Fruit fly (Drosophila melanogaster): ENCODE measurements around the gene Sgs8.

Gene Sgs8

dm6 chr3L:11528397-11528923 lies 19.3 kb upstream of the Sgs8 start (continued):
- TF ChIP-seq CG13894 (tag; optimal IDR thresholded peaks at IDR 0.05) (peak; percentile 46), BtbVII (GFP tag; optimal IDR thresholded peaks at IDR 0.05) (peak; percentile 66), Vsx1 (GFP tag; optimal IDR thresholded peaks at IDR 0.05) (peak; percentile 20), CG14441 (GFP tag; IDR thresholded peaks at IDR 0.05) (peak; percentile 30; the same call in 1 of the 2 replicates), z (GFP tag; IDR thresholded peaks at IDR 0.05) (no peak), dpn (GFP tag; optimal IDR thresholded peaks at IDR 0.05) (no peak), CG7556 (GFP tag; optimal IDR thresholded peaks at IDR 0.05) (peak; percentile 5)

- TF ChIP-seq sd (tag; optimal IDR thresholded peaks at IDR 0.05) (peak; percentile 4), otp (GFP tag; IDR thresholded peaks at IDR 0.05) (no peak), cg (GFP tag; optimal IDR thresholded peaks at IDR 0.05) (no peak), Mes4 (GFP tag; optimal IDR thresholded peaks at IDR 0.05) (no peak), exex (tag; optimal IDR thresholded peaks at IDR 0.05) (peak; percentile 57), Bdp1 (GFP tag; optimal IDR thresholded peaks at IDR 0.05) (no peak), Drgx (GFP tag; IDR thresholded peaks at IDR 0.05) (no peak), CG9727 (GFP tag; optimal IDR thresholded peaks at IDR 0.05) (no peak), Sry-β (GFP tag; optimal IDR thresholded peaks at IDR 0.05) (no peak), MBD-R2 (GFP tag; IDR thresholded peaks at IDR 0.05) (0 out of 2 replicates have a peak, but pooled peaks have one; percentile 8), CG15479 (GFP tag; optimal IDR thresholded peaks at IDR 0.05) (no peak), Dll (GFP tag; IDR thresholded peaks at IDR 0.05; ENCODE audit: partially characterized antibody) (no peak), chinmo (GFP tag; IDR thresholded peaks at IDR 0.05; ENCODE audit: partially characterized antibody) (0 out of 4 replicates have a peak, but pooled peaks have one; percentile 66), CG2889 (GFP tag; IDR thresholded peaks at IDR 0.05) (no peak), CG11504 (tag; optimal IDR thresholded peaks at IDR 0.05) (no peak), CG7786 (GFP tag; optimal IDR thresholded peaks at IDR 0.05) (no peak), crc (GFP tag; optimal IDR thresholded peaks at IDR 0.05) (no peak), CG8388 (GFP tag; optimal IDR thresholded peaks at IDR 0.05) (no peak)
Measured at dm6 chr3L:11526644-11527184, 17.5 kb upstream of the Sgs8 start.

dm6 chr3L:11525765-11526164 lies 16.6 kb upstream of the Sgs8 start:
- TF ChIP-seq CG14050 (GFP tag; IDR thresholded peaks at IDR 0.05) = no peak
- no peak for TF ChIP-seq ewg (GFP tag; optimal IDR thresholded peaks at IDR 0.05)
- TF ChIP-seq knrl (GFP tag; IDR thresholded peaks at IDR 0.05; ENCODE audit: partially characterized antibody) = no peak
- TF ChIP-seq aop (GFP tag; IDR thresholded peaks at IDR 0.05) = no peak
- TF ChIP-seq Ets97D (GFP tag; optimal IDR thresholded peaks at IDR 0.05) = no peak
- no peak for TF ChIP-seq Sin3A (optimal IDR thresholded peaks at IDR 0.05)
- TF ChIP-seq bcd (GFP tag; optimal IDR thresholded peaks at IDR 0.05) = no peak
- TF ChIP-seq zfh1 (GFP tag; IDR thresholded peaks at IDR 0.05) = 0 out of 3 replicates have a peak, but pooled peaks have one; percentile 6
- 0 out of 2 replicates have a peak, but pooled peaks have one; percentile 26 for TF ChIP-seq Xrp1 (GFP tag; IDR thresholded peaks at IDR 0.05)
- no peak for TF ChIP-seq Sox102F (GFP tag; optimal IDR thresholded peaks at IDR 0.05)
- peak; percentile 22 for TF ChIP-seq exex (tag; optimal IDR thresholded peaks at IDR 0.05)
- no peak for TF ChIP-seq CG16863 (GFP tag; optimal IDR thresholded peaks at IDR 0.05)
- peak; percentile 26 for TF ChIP-seq sens (GFP tag)
